Worm (Caenorhabditis elegans): Measurements from ENCODE around the gene rnp-7.

rnp-7 gene

ce11 chrIII:7120477-7120876 lies 40.5 kb downstream of the rnp-7 start (continued):
- no peak for TF ChIP-seq efl-3 (GFP tag; optimal IDR thresholded peaks at IDR 0.05)
- TF ChIP-seq mdl-1 (tag; optimal IDR thresholded peaks at IDR 0.05), result no peak
- TF ChIP-seq unc-30 (tag; optimal IDR thresholded peaks at IDR 0.05), result no peak
- no peak for TF ChIP-seq pqm-1 (tag; optimal IDR thresholded peaks at IDR 0.05)
- TF ChIP-seq Y116A8C.19 (tag; optimal IDR thresholded peaks at IDR 0.05; ENCODE audit: borderline replicate concordance), result no peak
- TF ChIP-seq ces-1 (GFP tag; optimal IDR thresholded peaks at IDR 0.05), result no peak
- TF ChIP-seq zag-1 (tag; optimal IDR thresholded peaks at IDR 0.05), result no peak
- TF ChIP-seq alr-1 (tag; optimal IDR thresholded peaks at IDR 0.05; ENCODE audit: borderline replicate concordance), result no peak
- peak; percentile 66 for TF ChIP-seq nhr-71 (tag; optimal IDR thresholded peaks at IDR 0.05)
- TF ChIP-seq unc-98 (GFP tag; IDR thresholded peaks at IDR 0.05), result no peak
- peak in 1 of 2 experiments; percentile 11 for TF ChIP-seq efl-1 (optimal IDR thresholded peaks at IDR 0.05)
- peak in 1 of 2 experiments; percentile 93 for TF ChIP-seq efl-1 (GFP tag; optimal IDR thresholded peaks at IDR 0.05 in 1 of 2)
- TF ChIP-seq elt-2 (tag; optimal IDR thresholded peaks at IDR 0.05), result peak; percentile 64
- peak; percentile 19 for TF ChIP-seq tbx-2 (tag; optimal IDR thresholded peaks at IDR 0.05)
- TF ChIP-seq ztf-11 (tag; optimal IDR thresholded peaks at IDR 0.05), result no peak

DNA sequence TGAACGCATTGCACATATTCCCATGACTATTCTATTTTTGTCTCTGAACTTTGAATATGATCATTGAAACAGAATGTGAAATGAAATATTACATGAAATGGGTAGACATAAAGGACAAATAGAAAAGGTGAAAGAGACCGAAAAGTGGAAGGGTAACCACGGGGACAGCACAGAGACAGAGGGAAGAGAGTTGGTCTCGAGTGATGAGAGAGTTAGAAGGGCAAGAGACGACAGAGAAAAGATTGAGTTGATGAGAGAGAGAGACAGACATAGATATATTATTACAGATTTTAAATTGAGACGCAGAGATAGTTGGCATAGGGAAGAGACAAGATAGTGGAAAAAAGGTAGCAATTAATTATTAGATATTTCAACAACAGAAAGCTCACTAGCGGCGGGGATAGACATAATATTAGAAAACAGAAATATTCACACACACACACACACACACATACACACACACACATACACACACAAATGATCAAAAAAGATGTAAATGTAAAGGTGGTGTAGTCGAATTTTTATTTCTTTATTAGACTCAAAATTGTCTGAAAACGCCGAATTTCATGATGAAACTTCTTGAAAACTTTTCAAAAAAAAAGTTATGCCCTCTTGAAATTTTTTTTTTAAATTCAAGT lies 44.2 kb downstream of the rnp-7 start:
- TF ChIP-seq nhr-237 (tag; optimal IDR thresholded peaks at IDR 0.05) (no peak), aly-2 (tag; optimal IDR thresholded peaks at IDR 0.05) (peak; percentile 68), ceh-88 (GFP tag; IDR thresholded peaks at IDR 0.05) (no peak), sox-4 (tag; optimal IDR thresholded peaks at IDR 0.05) (peak; percentile 43), grh-1 (GFP tag; IDR thresholded peaks at IDR 0.05) (no peak), jun-1 (tag; optimal IDR thresholded peaks at IDR 0.05) (peak; percentile 84), lin-39 (tag; optimal IDR thresholded peaks at IDR 0.05) (peak; percentile 51), blmp-1 (tag; optimal IDR thresholded peaks at IDR 0.05) (peak; percentile 78), pax-3 (tag; optimal IDR thresholded peaks at IDR 0.05) (peak; percentile 53), dpl-1 (GFP tag; optimal IDR thresholded peaks at IDR 0.05) (peak; percentile 13 to 61 (median 29)), lin-35 (GFP tag; optimal IDR thresholded peaks at IDR 0.05) (peak; percentile 44 to 73), efl-3 (GFP tag; optimal IDR thresholded peaks at IDR 0.05) (no peak), nhr-12 (tag; optimal IDR thresholded peaks at IDR 0.05) (no peak), lin-14 (GFP tag; optimal IDR thresholded peaks at IDR 0.05) (peak; percentile 90), nhr-77 (tag; optimal IDR thresholded peaks at IDR 0.05) (peak; percentile 74), ztf-11 (tag; optimal IDR thresholded peaks at IDR 0.05) (no peak), nhr-90 (tag; optimal IDR thresholded peaks at IDR 0.05; ENCODE audit: poor library complexity) (peak; percentile 63), lir-3 (tag; optimal IDR thresholded peaks at IDR 0.05; ENCODE audit: poor library complexity) (peak; percentile 60), mdl-1 (tag; optimal IDR thresholded peaks at IDR 0.05) (peak in 1 of 2 experiments; percentile 66), lin-15B (tag; optimal IDR thresholded peaks at IDR 0.05) (no peak), mef-2 (tag; optimal IDR thresholded peaks at IDR 0.05) (no peak), F16B12.6 (tag; optimal IDR thresholded peaks at IDR 0.05) (peak; percentile 28), nhr-19 (GFP tag; conservative IDR thresholded peaks at IDR 0.05) (peak; percentile 86), unc-86 (tag; optimal IDR thresholded peaks at IDR 0.05) (no peak), irx-1 (tag; optimal IDR thresholded peaks at IDR 0.05) (peak; percentile 12), mep-1 (tag; optimal IDR thresholded peaks at IDR 0.05) (peak; percentile 77), nhr-85 (tag) (peak; percentile 95), snpc-4 (tag; optimal IDR thresholded peaks at IDR 0.05) (peak; percentile 13), elt-2 (tag; optimal IDR thresholded peaks at IDR 0.05) (peak; percentile 26), C16A3.4 (tag; optimal IDR thresholded peaks at IDR 0.05) (peak; percentile 72), nhr-28 (tag; optimal IDR thresholded peaks at IDR 0.05) (no peak), tbx-2 (tag; optimal IDR thresholded peaks at IDR 0.05) (peak; percentile 55), nhr-47 (tag; optimal IDR thresholded peaks at IDR 0.05) (peak; percentile 75), egl-13 (tag; optimal IDR thresholded peaks at IDR 0.05) (peak; percentile 2), fkh-8 (tag; optimal IDR thresholded peaks at IDR 0.05) (peak; percentile 86), ztf-4 (tag; optimal IDR thresholded peaks at IDR 0.05) (peak; percentile 43), hlh-17 (GFP tag; optimal IDR thresholded peaks at IDR 0.05; ENCODE audit: borderline replicate concordance) (no peak), ets-5 (GFP tag; IDR thresholded peaks at IDR 0.05) (no peak), lsy-2 (tag; optimal IDR thresholded peaks at IDR 0.05) (peak; percentile 73 to 84), swsn-7 (tag; optimal IDR thresholded peaks at IDR 0.05) (peak; percentile 74), xbp-1 (tag; optimal IDR thresholded peaks at IDR 0.05) (peak; percentile 50)
